Fruit fly (Drosophila melanogaster) whole organism, prepupa: ENCODE results near the gene Obp28a.

Experiments
- CG11294 ChIP-seq: fragments of 200-800 bp; sonication (Bioruptor generic); IDR thresholded peaks from 2 replicates; pipeline ENCODE4 v1.3.6; 2022; ENCODE audit warnings: missing biosample characterization, missing genetic modification characterization
- CG15336 ChIP-seq: fragments of 200-800 bp; sonication (Bioruptor generic); IDR thresholded peaks from 2 replicates; pipeline ENCODE4 v1.3.6; 2022; ENCODE audit warnings: missing biosample characterization, missing genetic modification characterization
- CG3032 ChIP-seq: fragments of 200-800 bp; optimal IDR thresholded peaks from 2 replicates; lab custom pipeline; 2019; ENCODE audit warnings: missing biosample characterization, mild to moderate bottlenecking, missing genetic modification characterization, moderate library complexity
- CG31627 ChIP-seq: fragments of 200-800 bp; sonication (Bioruptor generic); optimal IDR thresholded peaks from 3 replicates; lab custom pipeline; 2016; ENCODE audit warnings: missing biosample characterization, missing genetic modification characterization
- CG32006 ChIP-seq: fragments of 200-800 bp; sonication (Bioruptor generic); optimal IDR thresholded peaks from 3 replicates; lab custom pipeline; 2017; ENCODE audit warnings: missing biosample characterization, mild to moderate bottlenecking, missing genetic modification characterization
- CG6163 ChIP-seq: fragments of 200-800 bp; sonication (Bioruptor generic); IDR thresholded peaks from 3 replicates; pipeline ENCODE4 v1.3.6; 2022; ENCODE audit warnings: missing biosample characterization, missing genetic modification characterization
- CG6276 ChIP-seq: fragments of 200-800 bp; sonication (Bioruptor generic); optimal IDR thresholded peaks from 2 replicates; lab custom pipeline; 2017; ENCODE audit warnings: missing biosample characterization, mild to moderate bottlenecking, missing genetic modification characterization
- CG8119 ChIP-seq: fragments of 200-800 bp; sonication (Bioruptor generic); IDR thresholded peaks from 3 replicates; pipeline ENCODE4 v1.3.6; 2022; ENCODE audit warnings: missing biosample characterization, missing genetic modification characterization
- CG8632 ChIP-seq: fragments of 200-800 bp; sonication (Bioruptor generic); optimal IDR thresholded peaks from 3 replicates; lab custom pipeline; 2016; ENCODE audit warnings: missing biosample characterization, missing genetic modification characterization
- Eip75B ChIP-seq: fragments of 200-800 bp; sonication (Bioruptor generic); optimal IDR thresholded peaks from 3 replicates; lab custom pipeline; 2016; ENCODE audit warnings: missing biosample characterization, missing genetic modification characterization
- Eip78C ChIP-seq: fragments of 200-800 bp; sonication (Bioruptor generic); peaks from one replicate; lab custom pipeline; 2016; ENCODE audit warnings: missing biosample characterization, missing genetic modification characterization
- Ets96B ChIP-seq: fragments of 200-800 bp; optimal IDR thresholded peaks from 2 replicates; lab custom pipeline; 2019; ENCODE audit warnings: missing biosample characterization, mild to moderate bottlenecking, missing genetic modification characterization, moderate library complexity
- Hr39 ChIP-seq: fragments of 200-800 bp; sonication (Bioruptor generic); optimal IDR thresholded peaks from 2 replicates; lab custom pipeline; 2016; ENCODE audit warnings: missing biosample characterization, missing genetic modification characterization
- Hr4 ChIP-seq: fragments of 200-800 bp; sonication (Bioruptor generic); optimal IDR thresholded peaks from 3 replicates; lab custom pipeline; 2016; ENCODE audit warnings: missing biosample characterization, missing genetic modification characterization
- Smox ChIP-seq: fragments of 200-800 bp; sonication (Bioruptor generic); optimal IDR thresholded peaks from 3 replicates; lab custom pipeline; 2016; ENCODE audit warnings: missing biosample characterization, missing genetic modification characterization
- Sox102F ChIP-seq: fragments of 200-800 bp; sonication (Bioruptor generic); optimal IDR thresholded peaks from 2 replicates; lab custom pipeline; 2016; ENCODE audit warnings: missing biosample characterization, mild to moderate bottlenecking, missing genetic modification characterization
- Sox14 ChIP-seq: fragments of 200-800 bp; sonication (Bioruptor generic); optimal IDR thresholded peaks from 3 replicates; lab custom pipeline; 2016; ENCODE audit warnings: missing biosample characterization, missing genetic modification characterization
- achi ChIP-seq: fragments of 200-800 bp; sonication (Bioruptor generic); optimal IDR thresholded peaks from 3 replicates; lab custom pipeline; 2016; ENCODE audit warnings: missing biosample characterization, missing genetic modification characterization
- acj6 ChIP-seq: fragments of 200-800 bp; sonication (Bioruptor generic); optimal IDR thresholded peaks from 3 replicates; lab custom pipeline; 2016; ENCODE audit warnings: missing biosample characterization, missing genetic modification characterization
- dac ChIP-seq: fragments of 200-800 bp; sonication (Bioruptor generic); optimal IDR thresholded peaks from 2 replicates; lab custom pipeline; 2017; ENCODE audit warnings: missing biosample characterization, mild to moderate bottlenecking, missing genetic modification characterization
- dsx ChIP-seq: fragments of 200-800 bp; optimal IDR thresholded peaks from 3 replicates; lab custom pipeline; 2019; ENCODE audit warnings: missing biosample characterization, mild to moderate bottlenecking, missing genetic modification characterization, moderate library complexity; ENCODE audit not compliant: poor library complexity, severe bottlenecking
- fd59A ChIP-seq: fragments of 200-800 bp; sonication (Bioruptor generic); optimal IDR thresholded peaks from 2 replicates; lab custom pipeline; 2017; ENCODE audit warnings: missing biosample characterization, mild to moderate bottlenecking, missing genetic modification characterization, missing genetic modification reagents
- fd85E ChIP-seq: fragments of 200-800 bp; sonication (Bioruptor generic); optimal IDR thresholded peaks from 3 replicates; lab custom pipeline; 2016; ENCODE audit warnings: missing biosample characterization, missing genetic modification characterization
- fkh ChIP-seq: fragments of 200-800 bp; sonication (Bioruptor generic); optimal IDR thresholded peaks from 3 replicates; lab custom pipeline; 2017; ENCODE audit warnings: missing biosample characterization, mild to moderate bottlenecking, missing genetic modification characterization, moderate library complexity
- pdm3 ChIP-seq: fragments of 200-800 bp; sonication (Bioruptor generic); optimal IDR thresholded peaks from 3 replicates; lab custom pipeline; 2016; ENCODE audit warnings: missing biosample characterization, missing genetic modification characterization
- salr ChIP-seq, 2 experiments: fragments of 200-800 bp; sonication (Bioruptor generic); optimal IDR thresholded peaks; 3 replicates each; lab custom pipeline; 2016 to 2018; ENCODE audit warnings: missing biosample characterization in 2 of 2, missing genetic modification characterization in 2 of 2, mild to moderate bottlenecking in 1 of 2
- spab ChIP-seq: fragments of 200-800 bp; sonication (Bioruptor generic); optimal IDR thresholded peaks from 2 replicates; lab custom pipeline; 2017; ENCODE audit warnings: missing biosample characterization, mild to moderate bottlenecking, missing genetic modification characterization, missing genetic modification reagents
- ss ChIP-seq, 2 experiments: fragments of 200-800 bp; sonication (Bioruptor generic); optimal IDR thresholded peaks; 2 replicates in 1 of 2; 3 replicates in 1 of 2; lab custom pipeline; 2017 to 2018; ENCODE audit warnings: mild to moderate bottlenecking in 2 of 2, missing biosample characterization in 2 of 2, missing genetic modification characterization in 2 of 2, moderate library complexity in 1 of 2
- svp ChIP-seq: fragments of 200-800 bp; sonication (Bioruptor generic); peaks from one replicate; lab custom pipeline; 2016; ENCODE audit warnings: missing biosample characterization, missing genetic modification characterization
- vri ChIP-seq: fragments of 200-800 bp; sonication (Bioruptor generic); optimal IDR thresholded peaks from 3 replicates; lab custom pipeline; 2016; ENCODE audit warnings: missing biosample characterization, mild to moderate bottlenecking, missing genetic modification characterization

Gene Obp28a

dm6 chr2L:7462147-7462546 is 35.0 kb downstream of the Obp28a start, which contains the start of gene Gr28b:
TSS of gene Gr28b (minus strand) at chr2L:7462247.
- TF ChIP-seq CG11294 (GFP tag; lab: Robert Waterston, UW) (no peak), dac (GFP tag; lab: Kevin White, UChicago) (no peak), Hr4 (no peak), CG32006 (GFP tag; lab: Kevin White, UChicago) (no peak), dsx (GFP tag; lab: Kevin White, UChicago) (no peak), Ets96B (tag; lab: Kevin White, UChicago) (no peak), fkh (GFP tag; lab: Kevin White, UChicago) (no peak), Sox102F (GFP tag; lab: Kevin White, UChicago) (no peak), acj6 (GFP tag; lab: Kevin White, UChicago) (no peak), CG15336 (GFP tag; lab: Robert Waterston, UW) (no peak), Sox14 (GFP tag; lab: Kevin White, UChicago) (no peak), achi (GFP tag; lab: Kevin White, UChicago) (no peak), CG6163 (GFP tag; lab: Robert Waterston, UW) (no peak), Eip75B (GFP tag; lab: Kevin White, UChicago) (no peak), fd85E (GFP tag; lab: Kevin White, UChicago) (no peak), ss (GFP tag; optimal IDR thresholded peaks at IDR 0.05; lab: Kevin White, UChicago) (no peak), Hr39 (GFP tag; lab: Kevin White, UChicago) (no peak), CG6276 (GFP tag; lab: Kevin White, UChicago) (no peak), CG8632 (GFP tag; lab: Kevin White, UChicago) (no peak)

DNA sequence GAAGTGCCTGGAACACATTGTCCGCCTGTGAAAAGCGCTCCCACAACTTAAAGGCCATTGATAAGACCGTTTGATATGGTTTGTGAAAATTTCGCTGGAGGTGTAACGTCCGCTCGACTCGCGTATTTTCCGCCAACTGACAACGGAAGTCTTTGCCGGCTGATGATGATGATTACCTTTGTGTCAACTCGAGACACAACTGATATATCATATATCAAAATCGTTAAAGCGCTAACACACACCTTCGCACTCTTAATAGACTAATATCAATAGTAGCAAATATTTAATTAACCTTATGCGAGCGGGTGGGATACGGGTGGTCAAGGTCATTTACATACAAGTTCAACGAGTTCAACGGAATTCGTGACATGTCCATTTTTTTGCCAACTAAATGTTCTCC is 43.1 kb downstream of the Obp28a start, which contains the start of gene Gr28a:
Gr28a (minus strand) TSS at position 101 of the 400 bp plus-strand sequence.
- TF ChIP-seq svp (GFP tag; lab: Kevin White, UChicago) (peak; percentile 11), fkh (GFP tag; lab: Kevin White, UChicago) (no peak)

dm6 chr2L:7452093-7452492 is 45.1 kb downstream of the Obp28a start:
- TF ChIP-seq fd59A (GFP tag; lab: Kevin White, UChicago): no peak
- no peak for TF ChIP-seq Eip78C (GFP tag; lab: Kevin White, UChicago)
- TF ChIP-seq Sox14 (GFP tag; lab: Kevin White, UChicago): no peak
- TF ChIP-seq pdm3 (GFP tag; lab: Kevin White, UChicago): no peak
- no peak for TF ChIP-seq CG32006 (GFP tag; lab: Kevin White, UChicago)
- TF ChIP-seq CG31627 (GFP tag; lab: Kevin White, UChicago): no peak
- TF ChIP-seq Smox (GFP tag; lab: Kevin White, UChicago): no peak
- TF ChIP-seq spab (GFP tag; lab: Kevin White, UChicago): no peak
- TF ChIP-seq fkh (GFP tag; lab: Kevin White, UChicago): no peak
- no peak for TF ChIP-seq svp (GFP tag; lab: Kevin White, UChicago)
- TF ChIP-seq CG6276 (GFP tag; lab: Kevin White, UChicago): no peak
- no peak for TF ChIP-seq Ets96B (tag; lab: Kevin White, UChicago)
- no peak for TF ChIP-seq salr (GFP tag; optimal IDR thresholded peaks at IDR 0.05; lab: Kevin White, UChicago)

- peak; percentile 19 for TF ChIP-seq Eip78C (GFP tag; lab: Kevin White, UChicago)
- no peak for TF ChIP-seq salr (GFP tag; optimal IDR thresholded peaks at IDR 0.05; lab: Kevin White, UChicago)
- TF ChIP-seq vri (GFP tag; lab: Kevin White, UChicago): peak; percentile 17
- TF ChIP-seq svp (GFP tag; lab: Kevin White, UChicago): peak; percentile 32
Observed at dm6 chr2L:7450966-7451365, 46.2 kb downstream of the Obp28a start, which contains the start of gene santa-maria. TSS of gene santa-maria (minus strand) at chr2L:7451244.

DNA sequence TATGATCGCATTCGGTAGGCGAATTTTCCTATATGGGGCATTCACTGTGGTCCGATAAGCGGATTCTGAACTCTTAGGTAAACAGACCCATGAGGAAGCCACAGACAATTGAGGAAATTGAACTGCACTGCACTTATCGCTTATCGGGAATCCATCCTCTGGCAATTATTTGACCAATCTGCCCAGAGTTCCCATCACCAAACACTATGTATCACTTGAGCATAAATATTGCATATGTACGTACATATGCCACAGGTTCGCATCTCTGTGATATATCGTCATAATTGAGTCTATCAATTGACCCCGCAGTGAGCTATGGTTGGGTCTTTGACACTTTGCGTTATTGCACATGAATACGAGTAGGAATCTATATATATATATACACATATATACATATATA is 48.8 kb downstream of the Obp28a start:
- TF ChIP-seq svp (GFP tag; lab: Kevin White, UChicago): peak; percentile 95
- no peak for TF ChIP-seq vri (GFP tag; lab: Kevin White, UChicago)
- TF ChIP-seq CG8119 (GFP tag; lab: Robert Waterston, UW): no peak
- TF ChIP-seq Sox102F (GFP tag; lab: Kevin White, UChicago): no peak

- peak; percentile 32 for TF ChIP-seq CG6276 (GFP tag; lab: Kevin White, UChicago)
- TF ChIP-seq CG3032: no peak
Observed at dm6 chr2L:7447820-7448219, 49.3 kb downstream of the Obp28a start.
